Fruit fly (Drosophila melanogaster): ENCODE data around the gene Set.

DNA sequence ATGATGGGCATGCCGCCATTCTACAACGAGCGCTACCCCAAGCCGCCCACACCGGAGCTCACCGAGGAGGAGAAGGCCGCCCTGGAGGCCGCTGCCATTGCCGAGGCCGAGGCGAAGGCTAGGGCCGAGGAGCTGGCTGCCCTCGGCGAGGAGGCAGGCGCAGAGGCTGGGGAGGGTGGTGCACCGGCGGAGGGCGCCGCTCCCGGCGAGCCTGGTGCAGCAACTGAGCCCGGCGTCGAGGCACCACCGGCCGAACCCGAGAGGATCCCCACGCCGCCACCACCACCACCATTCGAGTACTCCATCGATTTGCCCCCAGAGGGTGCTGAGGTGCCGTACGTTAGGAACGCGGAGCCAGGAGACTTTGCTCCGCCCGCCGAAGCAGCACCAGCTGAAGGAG lies 41.9 kb downstream of the Set start:
- TF ChIP-seq Hr96 (GFP tag; optimal IDR thresholded peaks at IDR 0.05) (no peak), CG14711 (tag; optimal IDR thresholded peaks at IDR 0.05) (no peak), tj (GFP tag; optimal IDR thresholded peaks at IDR 0.05) (no peak), Mnt (GFP tag; optimal IDR thresholded peaks at IDR 0.05) (no peak), kay (GFP tag; ENCODE audit: borderline replicate concordance) (no peak), cnc (optimal IDR thresholded peaks at IDR 0.05) (no peak), CG7045 (GFP tag; optimal IDR thresholded peaks at IDR 0.05) (no peak), pad (GFP tag; optimal IDR thresholded peaks at IDR 0.05) (no peak), CG12768 (GFP tag; optimal IDR thresholded peaks at IDR 0.05) (no peak), bab1 (GFP tag; optimal IDR thresholded peaks at IDR 0.05) (no peak), CG11617 (GFP tag; optimal IDR thresholded peaks at IDR 0.05) (no peak), CG1620 (GFP tag; optimal IDR thresholded peaks at IDR 0.05) (no peak), CG7101 (tag; optimal IDR thresholded peaks at IDR 0.05) (no peak)
